Fruit fly (Drosophila melanogaster) whole organism, prepupa: ENCODE data around the gene brm.

Source experiments
- CG1621 ChIP-seq: fragments of 200-800 bp; sonication (Bioruptor generic); optimal IDR thresholded peaks from 3 replicates; lab custom pipeline; 2018; ENCODE audit warnings: missing biosample characterization, mild to moderate bottlenecking, missing genetic modification characterization
- CG16779 ChIP-seq: fragments of 200-800 bp; sonication (Bioruptor generic); optimal IDR thresholded peaks from 3 replicates; lab custom pipeline; 2017; ENCODE audit warnings: missing biosample characterization, mild to moderate bottlenecking, missing genetic modification characterization
- CG3032 ChIP-seq: fragments of 200-800 bp; optimal IDR thresholded peaks from 2 replicates; lab custom pipeline; 2019; ENCODE audit warnings: missing biosample characterization, mild to moderate bottlenecking, missing genetic modification characterization, moderate library complexity
- CG6808 ChIP-seq: fragments of 200-800 bp; sonication (Bioruptor generic); optimal IDR thresholded peaks from 3 replicates; lab custom pipeline; 2017; ENCODE audit warnings: missing biosample characterization, missing genetic modification characterization, mild to moderate bottlenecking, moderate library complexity, missing genetic modification reagents
- CG8319 ChIP-seq: fragments of 200-800 bp; sonication (Bioruptor generic); optimal IDR thresholded peaks from 3 replicates; lab custom pipeline; 2016; ENCODE audit warnings: missing biosample characterization, missing genetic modification characterization
- CG9139 ChIP-seq: fragments of 200-800 bp; sonication (Bioruptor generic); optimal IDR thresholded peaks from 3 replicates; lab custom pipeline; 2017; ENCODE audit warnings: missing biosample characterization, mild to moderate bottlenecking, missing genetic modification characterization
- Eip75B ChIP-seq: fragments of 200-800 bp; sonication (Bioruptor generic); optimal IDR thresholded peaks from 3 replicates; lab custom pipeline; 2016; ENCODE audit warnings: missing biosample characterization, missing genetic modification characterization
- Hr38 ChIP-seq: sonication (Bioruptor generic); optimal IDR thresholded peaks from 2 replicates; lab custom pipeline; 2016; ENCODE audit warnings: missing biosample characterization, missing genetic modification characterization
- Met ChIP-seq: fragments of 200-800 bp; sonication (Bioruptor generic); optimal IDR thresholded peaks from 3 replicates; lab custom pipeline; 2016; ENCODE audit warnings: missing biosample characterization, missing genetic modification characterization
- OdsH ChIP-seq: fragments of 200-800 bp; sonication (Bioruptor generic); optimal IDR thresholded peaks from 3 replicates; lab custom pipeline; 2016; ENCODE audit warnings: missing biosample characterization, missing genetic modification characterization
- cyc ChIP-seq: fragments of 200-800 bp; sonication (Bioruptor generic); optimal IDR thresholded peaks from 3 replicates; lab custom pipeline; 2016; ENCODE audit warnings: missing biosample characterization, missing genetic modification characterization
- dsx ChIP-seq: fragments of 200-800 bp; optimal IDR thresholded peaks from 3 replicates; lab custom pipeline; 2019; ENCODE audit warnings: missing biosample characterization, mild to moderate bottlenecking, missing genetic modification characterization, moderate library complexity; ENCODE audit not compliant: poor library complexity, severe bottlenecking
- esn ChIP-seq: fragments of 200-800 bp; sonication (Bioruptor generic); optimal IDR thresholded peaks from 2 replicates; lab custom pipeline; 2016; ENCODE audit warnings: missing biosample characterization, mild to moderate bottlenecking, missing genetic modification characterization, moderate library complexity
- svp ChIP-seq: fragments of 200-800 bp; sonication (Bioruptor generic); peaks from one replicate; lab custom pipeline; 2016; ENCODE audit warnings: missing biosample characterization, missing genetic modification characterization

DNA sequence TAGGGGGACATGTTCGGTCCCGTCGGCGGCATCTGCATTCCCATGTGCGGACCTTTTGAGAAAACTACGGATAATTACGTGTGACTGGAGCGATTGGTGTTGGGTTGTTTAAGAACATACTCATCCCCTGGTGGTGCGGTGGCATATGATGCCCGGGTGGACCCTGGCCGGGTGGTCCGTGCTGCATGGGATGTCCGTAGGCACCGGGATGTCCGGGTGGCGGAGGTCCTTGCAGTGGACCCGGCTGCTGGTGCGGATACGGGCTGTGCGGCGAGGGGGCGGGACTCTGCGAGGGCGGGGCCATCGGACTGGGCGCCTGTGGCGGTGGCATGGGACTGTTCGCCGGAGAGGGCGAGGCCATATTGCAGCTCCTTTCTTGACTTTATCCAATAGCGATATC lies 521 bp downstream of the brm start:
- TF ChIP-seq OdsH (GFP tag; lab: Kevin White, UChicago) = no peak
- no peak for TF ChIP-seq CG16779 (tag; lab: Kevin White, UChicago)
- no peak for TF ChIP-seq Eip75B (GFP tag; lab: Kevin White, UChicago)
- TF ChIP-seq dsx (GFP tag; lab: Kevin White, UChicago) = no peak
- no peak for TF ChIP-seq CG9139 (GFP tag; lab: Kevin White, UChicago)
- TF ChIP-seq CG8319 (GFP tag; lab: Kevin White, UChicago) = no peak
- TF ChIP-seq cyc (GFP tag; lab: Kevin White, UChicago) = no peak
- no peak for TF ChIP-seq Met (GFP tag; lab: Kevin White, UChicago)
- TF ChIP-seq CG3032 (tag; lab: Kevin White, UChicago) = no peak
- no peak for TF ChIP-seq svp
- no peak for TF ChIP-seq CG6808 (GFP tag; lab: Kevin White, UChicago)
- no peak for TF ChIP-seq Hr38 (GFP tag; lab: Kevin White, UChicago)
- no peak for TF ChIP-seq esn (GFP tag; lab: Kevin White, UChicago)
- no peak for TF ChIP-seq CG1621 (tag; lab: Kevin White, UChicago)
